Fruit fly (Drosophila melanogaster): ENCODE measurements around the gene CG3726.

The CG3726 gene

DNA sequence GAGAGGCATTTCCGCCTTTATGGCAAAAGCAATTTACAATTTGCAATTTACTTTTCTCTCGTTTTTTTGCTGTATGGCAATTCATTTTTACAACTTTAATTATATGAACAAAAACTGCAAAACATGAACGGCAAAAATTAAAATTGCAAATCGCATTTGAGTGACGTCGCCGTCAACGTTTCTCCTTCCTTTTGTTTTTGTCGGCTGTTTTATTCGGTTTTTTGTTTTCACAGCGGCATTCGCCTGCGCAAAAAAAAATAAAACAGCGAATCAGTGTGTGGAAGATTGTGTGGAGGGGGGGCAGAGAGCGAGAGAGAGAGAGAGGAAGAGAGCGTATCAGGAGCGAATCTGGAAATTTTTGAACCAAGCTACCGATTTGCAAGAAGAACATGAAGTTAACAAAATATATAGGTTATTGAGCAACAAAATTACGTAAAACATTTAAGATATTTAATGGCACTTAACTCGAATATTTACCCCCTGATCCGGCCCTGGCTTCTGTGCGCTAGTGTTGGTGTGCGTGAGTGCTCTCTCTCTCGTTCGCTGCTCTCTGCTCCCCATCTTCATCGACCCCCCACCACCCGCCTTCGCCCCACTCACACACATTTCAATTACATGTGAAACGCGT, 1.7 kb downstream of the CG3726 start:
- peak; percentile 100 for TF ChIP-seq CG4496 (GFP tag; IDR thresholded peaks at IDR 0.05)
- peak; percentile 100 for TF ChIP-seq Ets98B (GFP tag; IDR thresholded peaks at IDR 0.05)
- peak; percentile 99 for TF ChIP-seq CG12605 (GFP tag; IDR thresholded peaks at IDR 0.05)
- TF ChIP-seq CG13204 (GFP tag; optimal IDR thresholded peaks at IDR 0.05), result peak; percentile 98
- peak; percentile 100 for TF ChIP-seq Snoo (tag; optimal IDR thresholded peaks at IDR 0.05)
- TF ChIP-seq CG8159 (tag; optimal IDR thresholded peaks at IDR 0.05), result peak; percentile 99
- peak; percentile 100 for TF ChIP-seq CG14655 (GFP tag; optimal IDR thresholded peaks at IDR 0.05)
- peak; percentile 99 for TF ChIP-seq rn (GFP tag; IDR thresholded peaks at IDR 0.05)
- TF ChIP-seq CG15710 (tag; optimal IDR thresholded peaks at IDR 0.05), result peak; percentile 99
- peak; percentile 100 for TF ChIP-seq CG32121 (GFP tag; IDR thresholded peaks at IDR 0.05)
- peak; percentile 98 for TF ChIP-seq CG10348 (GFP tag; IDR thresholded peaks at IDR 0.05)
- peak; percentile 99 for TF ChIP-seq gl (tag; optimal IDR thresholded peaks at IDR 0.05)
- TF ChIP-seq CG8301 (tag; optimal IDR thresholded peaks at IDR 0.05), result peak; percentile 99
- TF ChIP-seq CG17806 (tag; optimal IDR thresholded peaks at IDR 0.05), result peak; percentile 99
- peak; percentile 98 for TF ChIP-seq D1 (tag; optimal IDR thresholded peaks at IDR 0.05)
- TF ChIP-seq fd96Ca (GFP tag; IDR thresholded peaks at IDR 0.05), result peak; percentile 100
- peak; percentile 99 for TF ChIP-seq Pif1A (GFP tag; optimal IDR thresholded peaks at IDR 0.05)
- TF ChIP-seq CG9948 (tag; optimal IDR thresholded peaks at IDR 0.05), result peak; percentile 99
- TF ChIP-seq EcR (GFP tag; optimal IDR thresholded peaks at IDR 0.05), result peak; percentile 92
- peak; percentile 99 for TF ChIP-seq CG34367 (tag; optimal IDR thresholded peaks at IDR 0.05)
- TF ChIP-seq Pif1B (GFP tag; optimal IDR thresholded peaks at IDR 0.05), result peak; percentile 99

DNA sequence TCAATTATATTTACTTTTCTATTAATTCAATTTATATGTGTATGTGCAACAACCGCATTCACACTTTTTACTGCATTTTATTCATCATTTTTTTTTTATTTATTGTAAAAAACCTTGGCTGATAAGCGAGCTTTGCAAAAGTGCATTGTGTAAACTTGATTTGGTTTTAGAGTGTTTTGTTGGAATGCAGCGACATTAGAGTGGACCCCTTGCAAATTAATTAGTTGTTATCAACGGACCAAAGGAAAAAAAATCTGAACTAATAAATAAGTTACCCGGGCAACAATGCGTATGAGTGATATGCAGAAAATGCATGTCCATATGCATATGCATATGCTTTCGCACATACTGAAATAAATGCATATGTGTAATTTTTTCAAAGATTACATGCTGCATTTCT, 4.0 kb downstream of the CG3726 start:
- TF ChIP-seq CG12605 (GFP tag; IDR thresholded peaks at IDR 0.05), result peak; percentile 68
- TF ChIP-seq CG14655 (GFP tag; optimal IDR thresholded peaks at IDR 0.05), result peak; percentile 17
- TF ChIP-seq CG13204 (GFP tag; optimal IDR thresholded peaks at IDR 0.05), result no peak
- TF ChIP-seq CG8301 (tag; optimal IDR thresholded peaks at IDR 0.05), result peak; percentile 4

DNA sequence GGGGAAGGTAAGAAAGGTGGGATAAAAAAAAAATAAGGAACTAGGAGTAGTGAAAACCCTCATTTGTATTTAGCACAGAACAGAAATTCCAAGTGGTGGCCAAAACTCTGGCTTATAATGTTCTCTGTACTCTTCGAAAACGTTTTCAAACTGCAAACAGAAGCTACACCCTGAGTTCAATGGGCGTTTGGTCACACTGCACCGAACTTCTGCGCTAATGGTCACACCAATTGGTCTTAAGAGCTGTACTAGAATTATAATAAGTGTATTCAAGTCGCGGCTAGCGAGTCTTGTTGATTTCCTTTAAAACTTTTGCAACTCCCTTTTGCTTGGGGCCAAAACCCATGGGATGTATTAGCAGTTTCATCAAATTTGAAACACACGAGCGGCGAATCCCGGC, 5.2 kb downstream of the CG3726 start:
- no peak for TF ChIP-seq CG9948 (tag; optimal IDR thresholded peaks at IDR 0.05)
- TF ChIP-seq CG34367 (tag; optimal IDR thresholded peaks at IDR 0.05), result no peak
- no peak for TF ChIP-seq Snoo (tag; optimal IDR thresholded peaks at IDR 0.05)
- no peak for TF ChIP-seq Ets98B (GFP tag; IDR thresholded peaks at IDR 0.05)
- TF ChIP-seq CG12605 (GFP tag; IDR thresholded peaks at IDR 0.05), result no peak
- no peak for TF ChIP-seq fd96Ca (GFP tag; IDR thresholded peaks at IDR 0.05)
- no peak for TF ChIP-seq gl (tag; optimal IDR thresholded peaks at IDR 0.05)
- no peak for TF ChIP-seq rn (GFP tag; IDR thresholded peaks at IDR 0.05)
- TF ChIP-seq CG4496 (GFP tag; IDR thresholded peaks at IDR 0.05), result no peak
- no peak for TF ChIP-seq Pif1B (GFP tag; optimal IDR thresholded peaks at IDR 0.05)
- TF ChIP-seq CG8159 (tag; optimal IDR thresholded peaks at IDR 0.05), result no peak
- TF ChIP-seq CG32121 (GFP tag; IDR thresholded peaks at IDR 0.05), result no peak

DNA sequence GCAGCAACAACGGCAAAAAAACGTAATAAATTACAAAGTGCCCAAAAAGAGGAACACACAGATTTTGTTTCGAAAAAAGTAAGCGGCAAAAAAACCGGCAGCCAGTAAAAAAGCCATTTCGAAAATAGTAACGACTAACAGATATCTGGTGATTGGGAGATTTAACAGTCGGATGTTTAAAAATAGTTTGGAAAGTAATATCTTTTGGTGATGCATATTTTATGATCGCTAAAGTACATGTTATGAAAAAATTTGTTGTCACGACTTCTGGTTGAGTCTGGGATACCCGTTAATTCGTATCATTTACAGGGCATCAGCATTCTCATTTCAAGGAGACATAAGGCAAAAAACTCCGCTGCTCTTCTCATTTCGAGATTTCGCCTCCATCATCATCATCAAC, 6.2 kb downstream of the CG3726 start:
- no peak for TF ChIP-seq Ets98B (GFP tag; IDR thresholded peaks at IDR 0.05)
- TF ChIP-seq Pif1A (GFP tag; optimal IDR thresholded peaks at IDR 0.05), result peak; percentile 73
- peak; percentile 66 for TF ChIP-seq CG8159 (tag; optimal IDR thresholded peaks at IDR 0.05)
- no peak for TF ChIP-seq CG13204 (GFP tag; optimal IDR thresholded peaks at IDR 0.05)
- TF ChIP-seq CG17806 (tag; optimal IDR thresholded peaks at IDR 0.05), result peak; percentile 55
- peak; percentile 52 for TF ChIP-seq Pif1B (GFP tag; optimal IDR thresholded peaks at IDR 0.05)
- peak; percentile 9 for TF ChIP-seq CG8301 (tag; optimal IDR thresholded peaks at IDR 0.05)
- peak; percentile 53 for TF ChIP-seq CG32121 (GFP tag; IDR thresholded peaks at IDR 0.05)
- peak; percentile 50; the same call in 1 of the 3 replicates for TF ChIP-seq fd96Ca (GFP tag; IDR thresholded peaks at IDR 0.05)
- TF ChIP-seq Snoo (tag; optimal IDR thresholded peaks at IDR 0.05), result peak; percentile 66
- peak; percentile 62; the same call in 2 of the 3 replicates for TF ChIP-seq CG4496 (GFP tag; IDR thresholded peaks at IDR 0.05)
- TF ChIP-seq CG10348 (GFP tag; IDR thresholded peaks at IDR 0.05), result no peak
- TF ChIP-seq CG34367 (tag; optimal IDR thresholded peaks at IDR 0.05), result peak; percentile 26
- TF ChIP-seq gl (tag; optimal IDR thresholded peaks at IDR 0.05), result no peak
- TF ChIP-seq CG12605 (GFP tag; IDR thresholded peaks at IDR 0.05), result peak; percentile 52; the same call in 1 of the 2 replicates
- TF ChIP-seq CG15710 (tag; optimal IDR thresholded peaks at IDR 0.05), result peak; percentile 43
- no peak for TF ChIP-seq EcR (GFP tag; optimal IDR thresholded peaks at IDR 0.05)
- TF ChIP-seq rn (GFP tag; IDR thresholded peaks at IDR 0.05), result no peak
- TF ChIP-seq CG14655 (GFP tag; optimal IDR thresholded peaks at IDR 0.05), result peak; percentile 29
- peak; percentile 37 for TF ChIP-seq D1 (tag; optimal IDR thresholded peaks at IDR 0.05)
- TF ChIP-seq CG9948 (tag; optimal IDR thresholded peaks at IDR 0.05), result peak; percentile 34

DNA sequence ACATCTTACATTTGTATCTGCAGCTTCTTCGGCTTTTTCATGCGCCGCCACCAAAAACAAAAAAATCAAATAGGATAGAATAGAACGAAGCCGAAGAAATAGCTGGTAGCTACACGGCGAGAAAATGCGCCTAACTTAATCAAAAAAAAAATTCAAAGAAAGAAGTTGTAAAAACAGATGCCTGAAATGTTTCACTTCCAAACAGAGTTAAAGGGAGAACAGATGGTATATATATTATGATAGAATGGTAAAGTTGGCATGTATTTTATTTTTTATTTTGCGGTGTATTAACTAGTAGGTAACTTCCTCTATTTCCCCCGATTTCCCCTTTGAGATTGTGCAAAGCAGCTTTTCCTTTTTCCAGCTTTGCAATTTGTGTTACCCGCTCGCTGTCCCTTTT, 7.5 kb downstream of the CG3726 start:
- TF ChIP-seq CG13204 (GFP tag; optimal IDR thresholded peaks at IDR 0.05) (no peak), CG8301 (tag; optimal IDR thresholded peaks at IDR 0.05) (peak; percentile 84), CG32121 (GFP tag; IDR thresholded peaks at IDR 0.05) (0 out of 2 replicates have a peak, but pooled peaks have one; percentile 14), CG12605 (GFP tag; IDR thresholded peaks at IDR 0.05) (peak; percentile 67), CG17806 (tag; optimal IDR thresholded peaks at IDR 0.05) (peak; percentile 42), CG8159 (tag; optimal IDR thresholded peaks at IDR 0.05) (peak; percentile 26), CG10348 (GFP tag; IDR thresholded peaks at IDR 0.05) (no peak), CG14655 (GFP tag; optimal IDR thresholded peaks at IDR 0.05) (peak; percentile 91), EcR (GFP tag; optimal IDR thresholded peaks at IDR 0.05) (no peak), CG9948 (tag; optimal IDR thresholded peaks at IDR 0.05) (peak; percentile 59), CG34367 (tag; optimal IDR thresholded peaks at IDR 0.05) (peak; percentile 37), rn (GFP tag; IDR thresholded peaks at IDR 0.05) (0 out of 2 replicates have a peak, but pooled peaks have one; percentile 33), Ets98B (GFP tag; IDR thresholded peaks at IDR 0.05) (peak; percentile 65), fd96Ca (GFP tag; IDR thresholded peaks at IDR 0.05) (peak; percentile 59; the same call in 2 of the 3 replicates), CG4496 (GFP tag; IDR thresholded peaks at IDR 0.05) (peak; percentile 82), Pif1A (GFP tag; optimal IDR thresholded peaks at IDR 0.05) (peak; percentile 54), D1 (tag; optimal IDR thresholded peaks at IDR 0.05) (peak; percentile 31), Pif1B (GFP tag; optimal IDR thresholded peaks at IDR 0.05) (peak; percentile 64), Snoo (tag; optimal IDR thresholded peaks at IDR 0.05) (no peak)

Measured in whole organism, pupa.